Fruit fly (Drosophila melanogaster) whole organism, prepupa: ENCODE measurements around the gene Drak.
A peak's percentile ranks its signal among the peaks of the same experiment; 100 is the strongest.
"Not testable (repeated sequence)": the region's sequence is repeated elsewhere in the genome, so short reads cannot be mapped to it uniquely, and the experiment has no call there.

Source experiments
- Blimp-1 ChIP-seq: fragments of 200-800 bp; sonication (Bioruptor generic); optimal IDR thresholded peaks from 3 replicates; lab custom pipeline; 2017; ENCODE audit warnings: missing biosample characterization, missing genetic modification characterization, mild to moderate bottlenecking, moderate library complexity, missing genetic modification reagents
- CG10631 ChIP-seq: fragments of 200-800 bp; sonication (Bioruptor generic); optimal IDR thresholded peaks from 2 replicates; lab custom pipeline; 2016; ENCODE audit warnings: missing biosample characterization, missing genetic modification characterization
- CG11294 ChIP-seq: fragments of 200-800 bp; sonication (Bioruptor generic); IDR thresholded peaks from 2 replicates; pipeline ENCODE4 v1.3.6; 2022; ENCODE audit warnings: missing biosample characterization, missing genetic modification characterization
- CG15336 ChIP-seq: fragments of 200-800 bp; sonication (Bioruptor generic); IDR thresholded peaks from 2 replicates; pipeline ENCODE4 v1.3.6; 2022; ENCODE audit warnings: missing biosample characterization, missing genetic modification characterization
- CG1621 ChIP-seq: fragments of 200-800 bp; sonication (Bioruptor generic); optimal IDR thresholded peaks from 3 replicates; lab custom pipeline; 2018; ENCODE audit warnings: missing biosample characterization, mild to moderate bottlenecking, missing genetic modification characterization
- CG3032 ChIP-seq: fragments of 200-800 bp; optimal IDR thresholded peaks from 2 replicates; lab custom pipeline; 2019; ENCODE audit warnings: missing biosample characterization, mild to moderate bottlenecking, missing genetic modification characterization, moderate library complexity
- CG32006 ChIP-seq: fragments of 200-800 bp; sonication (Bioruptor generic); optimal IDR thresholded peaks from 3 replicates; lab custom pipeline; 2017; ENCODE audit warnings: missing biosample characterization, mild to moderate bottlenecking, missing genetic modification characterization
- CG34406 ChIP-seq: fragments of 200-800 bp; sonication (Bioruptor generic); optimal IDR thresholded peaks from 3 replicates; lab custom pipeline; 2016; ENCODE audit warnings: missing biosample characterization, missing genetic modification characterization
- CG4318 ChIP-seq: fragments of 200-800 bp; sonication (Bioruptor generic); optimal IDR thresholded peaks from 3 replicates; lab custom pipeline; 2017; ENCODE audit warnings: missing biosample characterization, mild to moderate bottlenecking, missing genetic modification characterization
- CG6163 ChIP-seq: fragments of 200-800 bp; sonication (Bioruptor generic); IDR thresholded peaks from 3 replicates; pipeline ENCODE4 v1.3.6; 2022; ENCODE audit warnings: missing biosample characterization, missing genetic modification characterization
- CG6276 ChIP-seq: fragments of 200-800 bp; sonication (Bioruptor generic); optimal IDR thresholded peaks from 2 replicates; lab custom pipeline; 2017; ENCODE audit warnings: missing biosample characterization, mild to moderate bottlenecking, missing genetic modification characterization
- CG6792 ChIP-seq: fragments of 200-800 bp; sonication (Bioruptor generic); optimal IDR thresholded peaks from 3 replicates; lab custom pipeline; 2016; ENCODE audit warnings: missing biosample characterization, missing genetic modification characterization
- CG7368 ChIP-seq: fragments of 200-800 bp; sonication (Bioruptor generic); optimal IDR thresholded peaks from 3 replicates; lab custom pipeline; 2016; ENCODE audit warnings: missing biosample characterization, missing genetic modification characterization
- CG8119 ChIP-seq: fragments of 200-800 bp; sonication (Bioruptor generic); IDR thresholded peaks from 3 replicates; pipeline ENCODE4 v1.3.6; 2022; ENCODE audit warnings: missing biosample characterization, missing genetic modification characterization
- CG8632 ChIP-seq: fragments of 200-800 bp; sonication (Bioruptor generic); optimal IDR thresholded peaks from 3 replicates; lab custom pipeline; 2016; ENCODE audit warnings: missing biosample characterization, missing genetic modification characterization
- Eip75B ChIP-seq: fragments of 200-800 bp; sonication (Bioruptor generic); optimal IDR thresholded peaks from 3 replicates; lab custom pipeline; 2016; ENCODE audit warnings: missing biosample characterization, missing genetic modification characterization
- Eip78C ChIP-seq: fragments of 200-800 bp; sonication (Bioruptor generic); peaks from one replicate; lab custom pipeline; 2016; ENCODE audit warnings: missing biosample characterization, missing genetic modification characterization
- Eip93F ChIP-seq: fragments of 200-800 bp; sonication (Bioruptor generic); optimal IDR thresholded peaks from 2 replicates; lab custom pipeline; 2016; ENCODE audit warnings: missing biosample characterization, mild to moderate bottlenecking, missing genetic modification characterization
- Ets96B ChIP-seq: fragments of 200-800 bp; optimal IDR thresholded peaks from 2 replicates; lab custom pipeline; 2019; ENCODE audit warnings: missing biosample characterization, mild to moderate bottlenecking, missing genetic modification characterization, moderate library complexity
- Gug ChIP-seq: fragments of 200-800 bp; sonication (Bioruptor generic); IDR thresholded peaks from 2 replicates; pipeline ENCODE4 v1.3.6; 2022; ENCODE audit warnings: missing biosample characterization, missing genetic modification characterization
- Hr38 ChIP-seq: sonication (Bioruptor generic); optimal IDR thresholded peaks from 2 replicates; lab custom pipeline; 2016; ENCODE audit warnings: missing biosample characterization, missing genetic modification characterization
- Hr39 ChIP-seq: fragments of 200-800 bp; sonication (Bioruptor generic); optimal IDR thresholded peaks from 2 replicates; lab custom pipeline; 2016; ENCODE audit warnings: missing biosample characterization, missing genetic modification characterization
- Lpt ChIP-seq: fragments of 200-800 bp; sonication (Bioruptor generic); optimal IDR thresholded peaks from 3 replicates; lab custom pipeline; 2016; ENCODE audit warnings: missing biosample characterization, missing genetic modification characterization
- Met ChIP-seq: fragments of 200-800 bp; sonication (Bioruptor generic); optimal IDR thresholded peaks from 3 replicates; lab custom pipeline; 2016; ENCODE audit warnings: missing biosample characterization, missing genetic modification characterization
- OdsH ChIP-seq: fragments of 200-800 bp; sonication (Bioruptor generic); optimal IDR thresholded peaks from 3 replicates; lab custom pipeline; 2016; ENCODE audit warnings: missing biosample characterization, missing genetic modification characterization
- Smox ChIP-seq: fragments of 200-800 bp; sonication (Bioruptor generic); optimal IDR thresholded peaks from 3 replicates; lab custom pipeline; 2016; ENCODE audit warnings: missing biosample characterization, missing genetic modification characterization
- Sox102F ChIP-seq: fragments of 200-800 bp; sonication (Bioruptor generic); optimal IDR thresholded peaks from 2 replicates; lab custom pipeline; 2016; ENCODE audit warnings: missing biosample characterization, mild to moderate bottlenecking, missing genetic modification characterization
- Sox14 ChIP-seq: fragments of 200-800 bp; sonication (Bioruptor generic); optimal IDR thresholded peaks from 3 replicates; lab custom pipeline; 2016; ENCODE audit warnings: missing biosample characterization, missing genetic modification characterization
- achi ChIP-seq: fragments of 200-800 bp; sonication (Bioruptor generic); optimal IDR thresholded peaks from 3 replicates; lab custom pipeline; 2016; ENCODE audit warnings: missing biosample characterization, missing genetic modification characterization
- acj6 ChIP-seq: fragments of 200-800 bp; sonication (Bioruptor generic); optimal IDR thresholded peaks from 3 replicates; lab custom pipeline; 2016; ENCODE audit warnings: missing biosample characterization, missing genetic modification characterization
- cyc ChIP-seq: fragments of 200-800 bp; sonication (Bioruptor generic); optimal IDR thresholded peaks from 3 replicates; lab custom pipeline; 2016; ENCODE audit warnings: missing biosample characterization, missing genetic modification characterization
- dac ChIP-seq: fragments of 200-800 bp; sonication (Bioruptor generic); optimal IDR thresholded peaks from 2 replicates; lab custom pipeline; 2017; ENCODE audit warnings: missing biosample characterization, mild to moderate bottlenecking, missing genetic modification characterization
- dsx ChIP-seq: fragments of 200-800 bp; optimal IDR thresholded peaks from 3 replicates; lab custom pipeline; 2019; ENCODE audit warnings: missing biosample characterization, mild to moderate bottlenecking, missing genetic modification characterization, moderate library complexity; ENCODE audit not compliant: poor library complexity, severe bottlenecking
- eg ChIP-seq: fragments of 200-800 bp; sonication (Bioruptor generic); IDR thresholded peaks from 3 replicates; pipeline ENCODE4 v1.3.6; 2022; ENCODE audit warnings: missing biosample characterization, missing genetic modification characterization
- esn ChIP-seq: fragments of 200-800 bp; sonication (Bioruptor generic); optimal IDR thresholded peaks from 2 replicates; lab custom pipeline; 2016; ENCODE audit warnings: missing biosample characterization, mild to moderate bottlenecking, missing genetic modification characterization, moderate library complexity
- fd59A ChIP-seq: fragments of 200-800 bp; sonication (Bioruptor generic); optimal IDR thresholded peaks from 2 replicates; lab custom pipeline; 2017; ENCODE audit warnings: missing biosample characterization, mild to moderate bottlenecking, missing genetic modification characterization, missing genetic modification reagents
- fkh ChIP-seq: fragments of 200-800 bp; sonication (Bioruptor generic); optimal IDR thresholded peaks from 3 replicates; lab custom pipeline; 2017; ENCODE audit warnings: missing biosample characterization, mild to moderate bottlenecking, missing genetic modification characterization, moderate library complexity
- lz ChIP-seq: fragments of 200-800 bp; sonication (Bioruptor generic); optimal IDR thresholded peaks from 3 replicates; lab custom pipeline; 2016; ENCODE audit warnings: missing biosample characterization, missing genetic modification characterization
- pdm3 ChIP-seq: fragments of 200-800 bp; sonication (Bioruptor generic); optimal IDR thresholded peaks from 3 replicates; lab custom pipeline; 2016; ENCODE audit warnings: missing biosample characterization, missing genetic modification characterization
- spab ChIP-seq: fragments of 200-800 bp; sonication (Bioruptor generic); optimal IDR thresholded peaks from 2 replicates; lab custom pipeline; 2017; ENCODE audit warnings: missing biosample characterization, mild to moderate bottlenecking, missing genetic modification characterization, missing genetic modification reagents
- svp ChIP-seq: fragments of 200-800 bp; sonication (Bioruptor generic); peaks from one replicate; lab custom pipeline; 2016; ENCODE audit warnings: missing biosample characterization, missing genetic modification characterization
- topi ChIP-seq: fragments of 200-800 bp; sonication (Bioruptor generic); optimal IDR thresholded peaks from 3 replicates; lab custom pipeline; 2016; ENCODE audit warnings: missing biosample characterization, missing genetic modification characterization

The Drak gene

dm6 chrX:11580200-11580840 is 87.4 kb downstream of the Drak start, which contains the start of gene nod (continued):
- TF ChIP-seq CG15336 (0 out of 2 replicates have a peak, but pooled peaks have one; percentile 33), Gug (GFP tag; lab: Robert Waterston, UW) (no peak), Ets96B (tag; lab: Kevin White, UChicago) (peak; percentile 6), esn (GFP tag; lab: Kevin White, UChicago) (peak; percentile 65), dsx (GFP tag; lab: Kevin White, UChicago) (no peak), Sox14 (GFP tag; lab: Kevin White, UChicago) (peak; percentile 69), pdm3 (GFP tag; lab: Kevin White, UChicago) (peak; percentile 71), Hr39 (GFP tag; lab: Kevin White, UChicago) (peak; percentile 71), Smox (GFP tag; lab: Kevin White, UChicago) (peak; percentile 46), CG1621 (peak; percentile 7), CG6276 (GFP tag; lab: Kevin White, UChicago) (no peak), eg (GFP tag; lab: Robert Waterston, UW) (peak; percentile 39; the same call in 1 of the 3 replicates), CG11294 (GFP tag; lab: Robert Waterston, UW) (no peak), acj6 (peak; percentile 63), svp (GFP tag; lab: Kevin White, UChicago) (peak; percentile 43), Blimp-1 (GFP tag; lab: Kevin White, UChicago) (no peak), fd59A (GFP tag; lab: Kevin White, UChicago) (no peak)

dm6 chrX:11584075-11584474 is 91.1 kb downstream of the Drak start, which contains the start of gene pkm:
Gene pkm (minus strand): TSS chrX:11584175.
- TF ChIP-seq Eip78C (GFP tag; lab: Kevin White, UChicago) (no peak), pdm3 (GFP tag; lab: Kevin White, UChicago) (no peak), cyc (no peak), Sox14 (GFP tag; lab: Kevin White, UChicago) (no peak), Sox102F (no peak), spab (GFP tag; lab: Kevin White, UChicago) (no peak), CG6163 (GFP tag; lab: Robert Waterston, UW) (no peak), CG32006 (GFP tag; lab: Kevin White, UChicago) (no peak), Met (no peak), CG8119 (GFP tag; lab: Robert Waterston, UW) (no peak), CG4318 (GFP tag; lab: Kevin White, UChicago) (no peak)

dm6 chrX:11599589-11599988 is 106.7 kb downstream of the Drak start, which contains the start of gene rho-4:
Gene rho-4 (plus strand): TSS chrX:11599838.
- TF ChIP-seq Eip75B, Lpt, Eip93F (GFP tag; lab: Kevin White, UChicago): not testable (repeated sequence)

- TF ChIP-seq Ets96B (tag; lab: Kevin White, UChicago) (peak; percentile 18), CG8119 (GFP tag; lab: Robert Waterston, UW) (no peak), achi (GFP tag; lab: Kevin White, UChicago) (peak; percentile 32), Hr38 (GFP tag; lab: Kevin White, UChicago) (no peak), cyc (peak; percentile 52), Sox14 (GFP tag; lab: Kevin White, UChicago) (peak; percentile 60), lz (GFP tag; lab: Kevin White, UChicago) (peak; percentile 56), CG6163 (GFP tag; lab: Robert Waterston, UW) (0 out of 3 replicates have a peak, but pooled peaks have one; percentile 13), pdm3 (GFP tag; lab: Kevin White, UChicago) (no peak), CG8632 (GFP tag; lab: Kevin White, UChicago) (peak; percentile 40), CG32006 (GFP tag; lab: Kevin White, UChicago) (no peak), spab (GFP tag; lab: Kevin White, UChicago) (no peak), CG6792 (GFP tag; lab: Kevin White, UChicago) (peak; percentile 31), topi (GFP tag; lab: Kevin White, UChicago) (peak; percentile 62), CG7368 (GFP tag; lab: Kevin White, UChicago) (peak; percentile 28), CG10631 (peak; percentile 52), CG34406 (GFP tag; lab: Kevin White, UChicago) (peak; percentile 56), acj6 (peak; percentile 25), CG1621 (no peak), CG3032 (tag; lab: Kevin White, UChicago) (peak; percentile 5), Sox102F (no peak), OdsH (no peak), fkh (GFP tag; lab: Kevin White, UChicago) (no peak), Eip93F (GFP tag; lab: Kevin White, UChicago) (no peak), dac (GFP tag; lab: Kevin White, UChicago) (no peak), Hr39 (GFP tag; lab: Kevin White, UChicago) (peak; percentile 52)
These were observed 107.9 kb downstream of the Drak start for dm6 chrX:11600795-11601358.
